Fruit fly (Drosophila melanogaster): ENCODE data around the gene CG10616.

Gene CG10616

dm6 chr3L:12490418-12491035 lies 19.0 kb downstream of the CG10616 start, which contains the start of gene CG10660:
Gene CG10660, minus strand, starts transcription at chr3L:12490676.
- peak; percentile 20 for TF ChIP-seq Hey (tag; optimal IDR thresholded peaks at IDR 0.05)
- peak; percentile 90 for TF ChIP-seq tap (tag; optimal IDR thresholded peaks at IDR 0.05)
- peak; percentile 63; the same call in 2 of the 4 replicates for TF ChIP-seq Gug (GFP tag; IDR thresholded peaks at IDR 0.05)
- TF ChIP-seq ewg (GFP tag; optimal IDR thresholded peaks at IDR 0.05), result peak; percentile 79
- peak; percentile 37 for TF ChIP-seq Nf-YC (tag; optimal IDR thresholded peaks at IDR 0.05)
- peak; percentile 11 for TF ChIP-seq vfl (GFP tag; optimal IDR thresholded peaks at IDR 0.05)
- 0 out of 2 replicates have a peak, but pooled peaks have one; percentile 55 for TF ChIP-seq CG16779 (GFP tag; IDR thresholded peaks at IDR 0.05)
- TF ChIP-seq sim (GFP tag; IDR thresholded peaks at IDR 0.05), result peak; percentile 85
- peak; percentile 47 for TF ChIP-seq Dad (GFP tag; optimal IDR thresholded peaks at IDR 0.05)
- TF ChIP-seq mld (GFP tag; IDR thresholded peaks at IDR 0.05; ENCODE audit: partially characterized antibody), result no peak
- peak; percentile 86 for TF ChIP-seq wor (GFP tag; IDR thresholded peaks at IDR 0.05)
- TF ChIP-seq zf30C (GFP tag; optimal IDR thresholded peaks at IDR 0.05), result no peak
- TF ChIP-seq Sox102F (GFP tag; optimal IDR thresholded peaks at IDR 0.05), result peak; percentile 93
- no peak for TF ChIP-seq amos (GFP tag; IDR thresholded peaks at IDR 0.05; ENCODE audit: partially characterized antibody)
- 0 out of 2 replicates have a peak, but pooled peaks have one; percentile 16 for TF ChIP-seq rib (GFP tag; IDR thresholded peaks at IDR 0.05)
- TF ChIP-seq CG6654 (GFP tag; optimal IDR thresholded peaks at IDR 0.05), result peak; percentile 78
- peak; percentile 94 for TF ChIP-seq PHDP (tag; optimal IDR thresholded peaks at IDR 0.05)
- peak; percentile 53 for TF ChIP-seq Atf3 (GFP tag; optimal IDR thresholded peaks at IDR 0.05)
- TF ChIP-seq Atf6 (GFP tag; IDR thresholded peaks at IDR 0.05), result peak; percentile 86
- peak; percentile 50; the same call in 1 of the 3 replicates for TF ChIP-seq jigr1 (GFP tag; IDR thresholded peaks at IDR 0.05)
- TF ChIP-seq CG1647 (GFP tag; optimal IDR thresholded peaks at IDR 0.05), result peak; percentile 76
- peak; percentile 68 for TF ChIP-seq NFAT (GFP tag; IDR thresholded peaks at IDR 0.05)
- peak; percentile 42 for TF ChIP-seq jumu (GFP tag; optimal IDR thresholded peaks at IDR 0.05)
- peak; percentile 55 for TF ChIP-seq CG3065 (GFP tag; optimal IDR thresholded peaks at IDR 0.05)
- TF ChIP-seq caup (GFP tag; optimal IDR thresholded peaks at IDR 0.05; ENCODE audit: severe bottlenecking), result peak; percentile 78
- peak; percentile 87 for TF ChIP-seq CG15601 (tag; optimal IDR thresholded peaks at IDR 0.05)
- TF ChIP-seq bab2 (GFP tag; optimal IDR thresholded peaks at IDR 0.05), result peak; percentile 79
- peak; percentile 81 for TF ChIP-seq Fer3 (tag; optimal IDR thresholded peaks at IDR 0.05)
- peak; percentile 95 for TF ChIP-seq CG10654 (GFP tag; optimal IDR thresholded peaks at IDR 0.05)
- TF ChIP-seq sna (GFP tag; IDR thresholded peaks at IDR 0.05; ENCODE audit: partially characterized antibody), result no peak
- TF ChIP-seq CG9817 (tag; optimal IDR thresholded peaks at IDR 0.05), result peak; percentile 74
- peak; percentile 92 for TF ChIP-seq CG12391 (tag; optimal IDR thresholded peaks at IDR 0.05)
- TF ChIP-seq CG15479 (GFP tag; optimal IDR thresholded peaks at IDR 0.05), result no peak
- peak; percentile 64; the same call in 1 of the 2 replicates for TF ChIP-seq CG17612 (GFP tag; IDR thresholded peaks at IDR 0.05)
- TF ChIP-seq CG42726 (GFP tag; IDR thresholded peaks at IDR 0.05; ENCODE audit: partially characterized antibody), result no peak
- TF ChIP-seq CG17912 (GFP tag; optimal IDR thresholded peaks at IDR 0.05), result no peak
- peak; percentile 90 for TF ChIP-seq CG12219 (GFP tag; optimal IDR thresholded peaks at IDR 0.05)
- TF ChIP-seq ac (GFP tag; optimal IDR thresholded peaks at IDR 0.05), result peak; percentile 34
- TF ChIP-seq CG5953 (GFP tag; IDR thresholded peaks at IDR 0.05), result peak; percentile 78
- peak; percentile 94 for TF ChIP-seq CG7839 (tag; optimal IDR thresholded peaks at IDR 0.05)
- TF ChIP-seq odd (GFP tag; optimal IDR thresholded peaks at IDR 0.05), result peak; percentile 89
- peak; percentile 79 for TF ChIP-seq CG12155 (GFP tag; optimal IDR thresholded peaks at IDR 0.05)
- TF ChIP-seq ase (GFP tag; IDR thresholded peaks at IDR 0.05), result peak; percentile 79
- TF ChIP-seq abd-A (tag; optimal IDR thresholded peaks at IDR 0.05), result no peak
- peak; percentile 85 for TF ChIP-seq Mad (GFP tag; optimal IDR thresholded peaks at IDR 0.05)
- peak; percentile 77 for TF ChIP-seq CG4854 (GFP tag; optimal IDR thresholded peaks at IDR 0.05)
- peak; percentile 73 for TF ChIP-seq CG4707 (GFP tag; optimal IDR thresholded peaks at IDR 0.05)
- TF ChIP-seq knrl (GFP tag; IDR thresholded peaks at IDR 0.05; ENCODE audit: partially characterized antibody), result no peak
- no peak for TF ChIP-seq C15 (GFP tag; IDR thresholded peaks at IDR 0.05)
